Fruit fly (Drosophila melanogaster): ENCODE results near the gene Ctl1.

dm6 chr3L:4232227-4232626 is 45.5 kb upstream of the Ctl1 start:
- no peak for TF ChIP-seq psq (optimal IDR thresholded peaks at IDR 0.05)
- TF ChIP-seq ttk (optimal IDR thresholded peaks at IDR 0.05), result no peak
- no peak for TF ChIP-seq h (optimal IDR thresholded peaks at IDR 0.05)
- TF ChIP-seq Myc (optimal IDR thresholded peaks at IDR 0.05), result no peak

All from Kc167 (cell line).